Fruit fly (Drosophila melanogaster): ENCODE data around the gene U4-U6-60K.
A peak's percentile ranks its signal among the peaks of the same experiment; 100 is the strongest.

Gene U4-U6-60K

DNA sequence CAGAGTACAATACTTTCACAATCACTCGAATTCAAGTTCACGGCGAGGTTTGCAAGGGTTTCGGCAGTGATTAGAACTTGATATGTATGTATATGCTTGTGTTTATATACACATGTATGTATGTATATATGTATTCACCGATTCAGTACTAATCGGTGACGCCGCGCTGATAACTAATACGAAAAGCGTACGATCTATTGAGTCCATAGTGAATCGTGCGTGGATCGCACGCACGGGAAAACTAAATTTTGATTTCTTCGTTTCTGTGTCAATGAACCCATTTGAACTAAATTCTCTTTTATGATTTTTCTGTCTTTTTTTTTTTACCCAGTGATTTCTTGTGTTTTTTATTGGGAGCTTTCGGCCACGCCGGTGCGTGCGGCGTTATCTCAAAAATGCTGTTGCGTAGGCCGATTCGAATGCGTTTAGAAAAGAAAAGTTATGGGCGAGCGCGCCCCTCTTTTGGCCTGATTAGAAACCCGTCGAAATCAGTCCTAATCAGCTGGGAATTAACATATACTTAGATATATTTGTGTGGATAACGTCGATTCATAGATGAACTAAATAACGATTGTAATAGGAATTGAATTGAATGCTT, 19.8 kb downstream of the U4-U6-60K start (continued):
- TF ChIP-seq nerfin-2 (GFP tag; IDR thresholded peaks at IDR 0.05; ENCODE audit: partially characterized antibody) (no peak), CG6272 (GFP tag; IDR thresholded peaks at IDR 0.05) (no peak), CG7372 (GFP tag; IDR thresholded peaks at IDR 0.05) (no peak), Opbp (GFP tag; IDR thresholded peaks at IDR 0.05; ENCODE audit: partially characterized antibody) (no peak), CG10431 (GFP tag; optimal IDR thresholded peaks at IDR 0.05) (no peak), oc (tag; optimal IDR thresholded peaks at IDR 0.05) (peak; percentile 19), chinmo (GFP tag; IDR thresholded peaks at IDR 0.05; ENCODE audit: partially characterized antibody) (peak; percentile 68; the same call in 1 of the 4 replicates), pnt (GFP tag; optimal IDR thresholded peaks at IDR 0.05) (no peak), pzg (GFP tag; optimal IDR thresholded peaks at IDR 0.05) (no peak), salm (tag; optimal IDR thresholded peaks at IDR 0.05) (no peak), CG7745 (tag; optimal IDR thresholded peaks at IDR 0.05) (no peak), Hr78 (GFP tag; optimal IDR thresholded peaks at IDR 0.05) (peak in 1 of 2 experiments; percentile 7), shn (GFP tag; optimal IDR thresholded peaks at IDR 0.05) (no peak), CG12071 (GFP tag; optimal IDR thresholded peaks at IDR 0.05) (no peak), cwo (GFP tag; optimal IDR thresholded peaks at IDR 0.05) (peak; percentile 66), abd-A (tag; optimal IDR thresholded peaks at IDR 0.05) (peak; percentile 73), exex (tag; optimal IDR thresholded peaks at IDR 0.05) (peak; percentile 46), Bgb (GFP tag; IDR thresholded peaks at IDR 0.05; ENCODE audit: partially characterized antibody) (no peak; the same call in 1 of the 2 replicates), Deaf1 (tag; optimal IDR thresholded peaks at IDR 0.05) (peak; percentile 38), CG4328 (GFP tag; optimal IDR thresholded peaks at IDR 0.05) (no peak), CG12236 (GFP tag; optimal IDR thresholded peaks at IDR 0.05) (no peak), cg (GFP tag; optimal IDR thresholded peaks at IDR 0.05) (peak; percentile 52), Awh (GFP tag; IDR thresholded peaks at IDR 0.05) (peak; percentile 61), CG10654 (GFP tag; optimal IDR thresholded peaks at IDR 0.05) (no peak), CG2199 (GFP tag; IDR thresholded peaks at IDR 0.05) (peak; percentile 75; the same call in 1 of the 3 replicates), CG6254 (GFP tag; optimal IDR thresholded peaks at IDR 0.05) (no peak), grau (tag; optimal IDR thresholded peaks at IDR 0.05) (no peak), zen2 (GFP tag; IDR thresholded peaks at IDR 0.05; ENCODE audit: partially characterized antibody) (no peak), schlank (tag; optimal IDR thresholded peaks at IDR 0.05) (no peak), lbe (GFP tag; optimal IDR thresholded peaks at IDR 0.05) (no peak), otp (GFP tag; IDR thresholded peaks at IDR 0.05) (no peak), CkIIα-i1 (GFP tag; IDR thresholded peaks at IDR 0.05) (no peak), sens (GFP tag) (no peak), bbx (GFP tag; IDR thresholded peaks at IDR 0.05; ENCODE audit: partially characterized antibody) (no peak), kni (GFP tag; optimal IDR thresholded peaks at IDR 0.05) (peak; percentile 37), nau (GFP tag; optimal IDR thresholded peaks at IDR 0.05) (no peak), CG15479 (GFP tag; optimal IDR thresholded peaks at IDR 0.05) (no peak), CG5953 (GFP tag; IDR thresholded peaks at IDR 0.05) (no peak), CG9932 (GFP tag; IDR thresholded peaks at IDR 0.05) (no peak), gem (tag; optimal IDR thresholded peaks at IDR 0.05) (no peak), CG7271 (tag; optimal IDR thresholded peaks at IDR 0.05) (no peak), pros (GFP tag; optimal IDR thresholded peaks at IDR 0.05) (peak; percentile 1), sd (tag; optimal IDR thresholded peaks at IDR 0.05) (peak; percentile 92), CG12769 (tag; optimal IDR thresholded peaks at IDR 0.05) (peak; percentile 3), Ada2b (GFP tag; IDR thresholded peaks at IDR 0.05) (no peak)
